Worm (Caenorhabditis elegans): ENCODE results near the gene F32D8.7.

DNA sequence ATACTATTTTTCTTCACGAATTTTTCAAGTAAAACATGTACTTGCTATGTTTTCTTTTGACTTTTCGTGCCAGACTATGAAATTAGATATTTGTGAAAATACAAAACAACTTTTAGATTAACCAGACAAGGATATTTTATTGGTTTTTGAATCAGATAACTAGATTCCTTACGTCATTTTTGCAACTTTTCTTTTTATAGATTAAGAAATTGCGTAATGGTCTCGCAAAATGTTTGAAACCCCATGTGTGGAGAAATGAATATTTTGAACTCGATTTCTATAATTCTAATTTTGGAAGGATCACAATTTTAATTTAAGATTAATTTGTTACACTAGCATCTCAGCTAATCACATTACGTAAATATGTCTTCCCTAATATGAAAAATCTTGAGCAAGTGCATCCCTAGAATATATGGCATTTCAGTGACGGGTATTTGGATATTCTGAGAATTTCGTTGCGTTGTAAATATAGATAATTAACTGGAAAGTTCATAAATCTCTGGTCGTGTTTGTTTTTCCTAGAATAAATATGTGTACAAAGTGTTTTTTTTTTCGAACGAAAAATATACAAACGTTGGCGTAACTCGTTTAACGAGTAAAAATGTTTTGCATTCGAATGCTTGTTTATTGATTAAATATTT is 35.7 kb upstream of the F32D8.7 start:
- TF ChIP-seq dpl-1 (GFP tag; optimal IDR thresholded peaks at IDR 0.05) (no peak), fkh-10 (GFP tag; optimal IDR thresholded peaks at IDR 0.05) (no peak)
